Worm (Caenorhabditis elegans): Measurements from ENCODE around the gene dyrb-1.

dyrb-1 gene

ce11 chrII:9154339-9154738 lies 47.4 kb upstream of the dyrb-1 start:
- TF ChIP-seq grh-1 (GFP tag; IDR thresholded peaks at IDR 0.05) (no peak), vab-15 (tag; optimal IDR thresholded peaks at IDR 0.05) (no peak), isw-1 (GFP tag; IDR thresholded peaks at IDR 0.05) (no peak), efl-3 (GFP tag; optimal IDR thresholded peaks at IDR 0.05) (no peak), dpl-1 (GFP tag; optimal IDR thresholded peaks at IDR 0.05) (no peak), ama-1 (optimal IDR thresholded peaks at IDR 0.05) (no peak), ceh-82 (tag; optimal IDR thresholded peaks at IDR 0.05) (no peak)

DNA sequence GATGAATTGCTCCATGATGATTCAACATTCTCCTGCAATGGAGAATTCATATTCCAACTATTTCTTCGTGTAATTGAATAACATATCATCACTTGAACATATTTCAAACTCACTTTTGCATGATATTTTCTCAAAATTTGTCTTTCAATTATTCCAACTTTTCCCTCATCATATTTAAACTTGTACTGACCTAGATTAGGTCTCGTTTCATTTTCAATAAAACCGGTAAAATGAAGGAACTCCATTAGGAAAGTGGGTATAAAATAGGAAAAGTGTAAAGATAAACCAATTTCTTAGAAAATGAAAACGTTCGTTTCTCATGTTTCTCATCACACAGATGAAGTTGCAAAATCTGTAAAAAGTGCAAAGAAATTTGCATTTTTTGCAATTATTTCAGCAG lies 45.3 kb upstream of the dyrb-1 start, which contains the start of gene col-78:
Gene col-78, plus strand, starts transcription at position 301 of the 400 bp plus-strand sequence.
- TF ChIP-seq lin-39 (tag; optimal IDR thresholded peaks at IDR 0.05), result no peak
- TF ChIP-seq elt-2 (tag; optimal IDR thresholded peaks at IDR 0.05), result no peak
- TF ChIP-seq mdl-1 (tag; optimal IDR thresholded peaks at IDR 0.05), result no peak
- no peak for TF ChIP-seq pqm-1 (tag; optimal IDR thresholded peaks at IDR 0.05)
- no peak for TF ChIP-seq ceh-88 (GFP tag; IDR thresholded peaks at IDR 0.05)
- no peak for TF ChIP-seq hpl-2 (GFP tag; optimal IDR thresholded peaks at IDR 0.05)
- no peak for TF ChIP-seq swsn-7 (tag; optimal IDR thresholded peaks at IDR 0.05)
- no peak for TF ChIP-seq ama-1 (optimal IDR thresholded peaks at IDR 0.05)
- no peak for TF ChIP-seq nhr-19 (GFP tag; conservative IDR thresholded peaks at IDR 0.05)
- no peak for TF ChIP-seq pag-3 (tag; optimal IDR thresholded peaks at IDR 0.05; ENCODE audit: borderline replicate concordance, insufficient read depth)

- TF ChIP-seq elt-3 (tag; optimal IDR thresholded peaks at IDR 0.05) (peak in 1 of 6 experiments; percentile 64), blmp-1 (tag; optimal IDR thresholded peaks at IDR 0.05) (peak; percentile 77), sox-4 (tag; optimal IDR thresholded peaks at IDR 0.05) (no peak), nhr-85 (tag) (no peak), nhr-84 (tag; optimal IDR thresholded peaks at IDR 0.05) (no peak), lin-14 (GFP tag; optimal IDR thresholded peaks at IDR 0.05) (peak; percentile 19)
These were observed 41.1 kb upstream of the dyrb-1 start for ce11 chrII:9148079-9148478.

DNA sequence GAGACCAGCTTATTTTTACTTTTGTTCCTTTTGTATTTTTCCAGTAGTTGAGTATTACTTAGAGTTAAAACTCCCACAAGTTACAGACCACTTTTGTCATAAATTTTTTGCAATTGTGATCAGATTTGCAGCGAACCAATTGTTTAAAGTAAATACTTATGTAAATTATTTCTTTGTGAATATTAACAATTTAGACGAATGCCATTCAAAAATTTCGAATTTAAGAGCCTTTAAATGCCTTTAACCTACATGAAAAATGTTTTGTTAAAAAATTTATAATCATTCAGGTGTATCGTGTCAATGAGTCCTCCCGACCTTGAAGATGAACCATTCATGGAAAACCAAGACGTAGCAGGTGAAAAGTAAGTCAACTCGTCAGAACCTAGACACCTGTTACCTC lies 39.0 kb upstream of the dyrb-1 start, which contains the start of gene W07A12.4:
Gene W07A12.4, plus strand, starts transcription at position 301 of the 400 bp plus-strand sequence.
- no peak for TF ChIP-seq aly-2 (tag; optimal IDR thresholded peaks at IDR 0.05)
- TF ChIP-seq nhr-71 (tag; optimal IDR thresholded peaks at IDR 0.05), result no peak
- peak; percentile 48 for TF ChIP-seq nhr-85 (tag)
- TF ChIP-seq hlh-4 (tag; optimal IDR thresholded peaks at IDR 0.05), result peak; percentile 44

DNA sequence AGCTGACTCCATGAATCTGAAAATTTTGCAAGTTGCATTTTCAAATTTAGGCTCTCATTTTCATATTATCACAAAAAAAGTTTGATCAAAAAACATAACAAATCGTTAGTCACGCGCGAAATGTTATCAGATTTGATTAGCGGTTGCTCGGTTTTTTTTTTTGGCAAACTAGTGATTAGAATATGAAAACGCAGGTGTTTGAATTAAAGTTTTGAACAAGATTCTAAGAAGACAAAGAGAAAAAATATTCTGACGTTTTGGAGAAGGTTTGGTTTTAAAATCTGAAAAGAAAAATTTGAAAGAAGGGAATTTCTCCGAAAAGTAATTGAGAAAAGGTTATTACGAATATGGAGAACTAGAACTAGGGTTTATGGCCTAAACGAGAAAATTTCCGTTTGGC lies 37.4 kb upstream of the dyrb-1 start:
- TF ChIP-seq fkh-8 (tag; optimal IDR thresholded peaks at IDR 0.05) (peak; percentile 81), nhr-77 (tag; optimal IDR thresholded peaks at IDR 0.05) (no peak), elt-2 (tag; optimal IDR thresholded peaks at IDR 0.05) (no peak), nhr-71 (tag; optimal IDR thresholded peaks at IDR 0.05) (peak; percentile 58), lsy-2 (tag; optimal IDR thresholded peaks at IDR 0.05) (no peak), lin-14 (GFP tag; optimal IDR thresholded peaks at IDR 0.05) (peak; percentile 3), sup-37 (GFP tag; optimal IDR thresholded peaks at IDR 0.05) (no peak), nhr-47 (tag; optimal IDR thresholded peaks at IDR 0.05) (peak; percentile 30), F16B12.6 (tag; optimal IDR thresholded peaks at IDR 0.05) (no peak), lin-15B (tag; optimal IDR thresholded peaks at IDR 0.05) (no peak), dsc-1 (tag; optimal IDR thresholded peaks at IDR 0.05) (no peak), ceh-90 (tag; optimal IDR thresholded peaks at IDR 0.05) (no peak), mab-9 (GFP tag; IDR thresholded peaks at IDR 0.05) (no peak), mep-1 (tag; optimal IDR thresholded peaks at IDR 0.05) (no peak)
